Fruit fly (Drosophila melanogaster) whole organism, embryonic: ENCODE data around the gene vsg.

ENCODE experiments used
- Ada2b ChIP-seq: fragments of 200-800 bp; sonication (Bioruptor generic); IDR thresholded peaks from 2 replicates; pipeline ENCODE4 v1.3.6; 2022; ENCODE audit warnings: missing biosample characterization, missing genetic modification characterization
- Aef1 ChIP-seq: fragments of 200-800 bp; sonication (Bioruptor generic); IDR thresholded peaks from 3 replicates; pipeline ENCODE4 v1.3.6; 2022; ENCODE audit warnings: missing biosample characterization, missing genetic modification characterization
- CG10209 ChIP-seq: fragments of 200-800 bp; sonication (Bioruptor generic); optimal IDR thresholded peaks from 3 replicates; lab custom pipeline; 2017; ENCODE audit warnings: missing biosample characterization, mild to moderate bottlenecking, missing genetic modification characterization, missing genetic modification reagents
- CG10267 ChIP-seq: fragments of 200-800 bp; sonication (Bioruptor generic); optimal IDR thresholded peaks from 2 replicates; lab custom pipeline; 2018; ENCODE audit warnings: missing biosample characterization, mild to moderate bottlenecking, missing genetic modification characterization, moderate library complexity
- CG10431 ChIP-seq: fragments of 200-800 bp; sonication (Bioruptor generic); optimal IDR thresholded peaks from 3 replicates; lab custom pipeline; 2018; ENCODE audit warnings: missing biosample characterization, mild to moderate bottlenecking, missing genetic modification characterization
- CG10654 ChIP-seq: fragments of 200-800 bp; sonication (Bioruptor generic); optimal IDR thresholded peaks from 2 replicates; lab custom pipeline; 2016; ENCODE audit warnings: missing biosample characterization, missing genetic modification characterization
- CG10979 ChIP-seq: fragments of 200-800 bp; sonication (Bioruptor generic); optimal IDR thresholded peaks from 2 replicates; lab custom pipeline; 2018; ENCODE audit warnings: missing biosample characterization, mild to moderate bottlenecking, missing genetic modification characterization, moderate library complexity
- CG12071 ChIP-seq: fragments of 200-800 bp; sonication (Bioruptor generic); optimal IDR thresholded peaks from 3 replicates; lab custom pipeline; 2018; ENCODE audit warnings: missing biosample characterization, mild to moderate bottlenecking, missing genetic modification characterization
- CG12744 ChIP-seq: fragments of 200-800 bp; sonication (Bioruptor generic); optimal IDR thresholded peaks from 2 replicates; lab custom pipeline; 2016; ENCODE audit warnings: missing biosample characterization, missing genetic modification characterization
- CG15269 ChIP-seq: fragments of 200-800 bp; sonication (Bioruptor generic); optimal IDR thresholded peaks from 2 replicates; lab custom pipeline; 2018; ENCODE audit warnings: missing biosample characterization, mild to moderate bottlenecking, missing genetic modification characterization, moderate library complexity
- CG1647 ChIP-seq: fragments of 200-800 bp; sonication (Bioruptor generic); optimal IDR thresholded peaks from 3 replicates; lab custom pipeline; 2016; ENCODE audit warnings: missing biosample characterization, missing genetic modification characterization
- CG16779 ChIP-seq: fragments of 200-800 bp; sonication (Bioruptor generic); IDR thresholded peaks from 2 replicates; pipeline ENCODE4 v1.3.6; 2022; ENCODE audit warnings: missing biosample characterization, missing genetic modification characterization
- CG2712 ChIP-seq: fragments of 200-800 bp; optimal IDR thresholded peaks from 3 replicates; lab custom pipeline; 2019; ENCODE audit warnings: missing biosample characterization, mild to moderate bottlenecking, missing genetic modification characterization, moderate library complexity
- CG31224 ChIP-seq: fragments of 200-800 bp; sonication (Bioruptor generic); IDR thresholded peaks from 2 replicates; pipeline ENCODE4 v1.3.6; 2022; ENCODE audit warnings: missing biosample characterization, missing genetic modification characterization
- CG32772 ChIP-seq: fragments of 200-800 bp; sonication (Bioruptor generic); IDR thresholded peaks from 2 replicates; pipeline ENCODE4 v1.3.6; 2022; ENCODE audit warnings: missing biosample characterization, missing genetic modification characterization
- CG34224 ChIP-seq: fragments of 200-800 bp; sonication (Bioruptor generic); IDR thresholded peaks from 3 replicates; pipeline ENCODE4 v1.3.6; 2022; ENCODE audit warnings: missing biosample characterization, missing genetic modification characterization; ENCODE audit not compliant: partially characterized antibody
- CG3838 ChIP-seq: fragments of 200-800 bp; sonication (Bioruptor generic); optimal IDR thresholded peaks from 3 replicates; lab custom pipeline; 2016; ENCODE audit warnings: missing biosample characterization, missing genetic modification characterization
- CG3995 ChIP-seq: fragments of 200-800 bp; sonication (Bioruptor generic); optimal IDR thresholded peaks from 3 replicates; lab custom pipeline; 2016; ENCODE audit warnings: missing biosample characterization, missing genetic modification characterization
- CG4404 ChIP-seq: fragments of 200-800 bp; sonication (Bioruptor generic); IDR thresholded peaks from 2 replicates; pipeline ENCODE4 v1.3.6; 2022; ENCODE audit warnings: missing biosample characterization, missing genetic modification characterization
- CG4424 ChIP-seq: fragments of 200-800 bp; sonication (Bioruptor generic); optimal IDR thresholded peaks from 3 replicates; lab custom pipeline; 2016; ENCODE audit warnings: missing biosample characterization, missing genetic modification characterization
- CG4707 ChIP-seq: fragments of 200-800 bp; sonication (Bioruptor generic); optimal IDR thresholded peaks from 2 replicates; lab custom pipeline; 2018; ENCODE audit warnings: missing biosample characterization, mild to moderate bottlenecking, missing genetic modification characterization, moderate library complexity
- CG6683 ChIP-seq: fragments of 200-800 bp; sonication (Bioruptor generic); optimal IDR thresholded peaks from 2 replicates; lab custom pipeline; 2017; ENCODE audit warnings: missing biosample characterization, mild to moderate bottlenecking, missing genetic modification characterization, missing genetic modification reagents
- CG6689 ChIP-seq: fragments of 200-800 bp; sonication (Bioruptor generic); IDR thresholded peaks from 2 replicates; pipeline ENCODE4 v1.3.6; 2022; ENCODE audit warnings: missing biosample characterization, missing genetic modification characterization
- CG7357 ChIP-seq: fragments of 200-800 bp; sonication (Bioruptor generic); IDR thresholded peaks from 3 replicates; pipeline ENCODE4 v1.3.6; 2022; ENCODE audit warnings: missing biosample characterization, missing genetic modification characterization
- CG7839 ChIP-seq: fragments of 200-800 bp; sonication (Bioruptor generic); optimal IDR thresholded peaks from 3 replicates; lab custom pipeline; 2018; ENCODE audit warnings: missing biosample characterization, mild to moderate bottlenecking, missing genetic modification characterization, moderate library complexity
- CG9932 ChIP-seq: fragments of 200-800 bp; sonication (Bioruptor generic); IDR thresholded peaks from 2 replicates; pipeline ENCODE4 v1.3.6; 2022; ENCODE audit warnings: missing biosample characterization, missing genetic modification characterization
- D19B ChIP-seq: fragments of 200-800 bp; sonication (Bioruptor generic); optimal IDR thresholded peaks from 2 replicates; lab custom pipeline; 2017; ENCODE audit warnings: missing biosample characterization, mild to moderate bottlenecking, missing genetic modification characterization
- Dref ChIP-seq: fragments of 200-800 bp; sonication (Bioruptor generic); IDR thresholded peaks from 2 replicates; pipeline ENCODE4 v1.3.6; 2022; ENCODE audit warnings: missing biosample characterization, missing genetic modification characterization
- Elba2 ChIP-seq: fragments of 200-800 bp; sonication (Bioruptor generic); optimal IDR thresholded peaks from 3 replicates; lab custom pipeline; 2016; ENCODE audit warnings: missing biosample characterization, missing genetic modification characterization
- Gsc ChIP-seq: fragments of 200-800 bp; sonication (Bioruptor generic); IDR thresholded peaks from 2 replicates; pipeline ENCODE4 v1.3.6; 2022; ENCODE audit warnings: missing biosample characterization, missing genetic modification characterization
- HHEX ChIP-seq: fragments of 200-800 bp; sonication (Bioruptor generic); optimal IDR thresholded peaks from 3 replicates; lab custom pipeline; 2017; ENCODE audit warnings: missing biosample characterization, mild to moderate bottlenecking, missing genetic modification characterization, missing genetic modification reagents
- HLHmδ ChIP-seq: fragments of 200-800 bp; sonication (Bioruptor generic); optimal IDR thresholded peaks from 2 replicates; lab custom pipeline; 2018; ENCODE audit warnings: missing biosample characterization, mild to moderate bottlenecking, missing genetic modification characterization, moderate library complexity
- Hand ChIP-seq: fragments of 200-800 bp; sonication (Bioruptor generic); optimal IDR thresholded peaks from 2 replicates; lab custom pipeline; 2017; ENCODE audit warnings: mild to moderate bottlenecking, missing biosample characterization, missing genetic modification reagents, missing genetic modification characterization
- Ravus ChIP-seq: fragments of 200-800 bp; sonication (Bioruptor generic); IDR thresholded peaks from 2 replicates; pipeline ENCODE4 v1.3.6; 2022; ENCODE audit warnings: missing biosample characterization, missing genetic modification characterization
- Side ChIP-seq: fragments of 200-800 bp; sonication (Bioruptor generic); optimal IDR thresholded peaks from 2 replicates; lab custom pipeline; 2016; ENCODE audit warnings: missing biosample characterization, missing genetic modification characterization
- Six4 ChIP-seq: fragments of 200-800 bp; sonication (Bioruptor generic); optimal IDR thresholded peaks from 2 replicates; lab custom pipeline; 2016; ENCODE audit warnings: missing biosample characterization, missing genetic modification characterization
- ara ChIP-seq: fragments of 200-800 bp; sonication (Bioruptor generic); IDR thresholded peaks from 2 replicates; pipeline ENCODE4 v1.3.6; 2022; ENCODE audit warnings: missing biosample characterization, missing genetic modification characterization
- chinmo ChIP-seq: fragments of 200-800 bp; sonication (Bioruptor generic); IDR thresholded peaks from 4 replicates; pipeline ENCODE4 v1.3.6; 2022; ENCODE audit warnings: missing biosample characterization, missing genetic modification characterization; ENCODE audit not compliant: partially characterized antibody
- ci ChIP-seq: fragments of 200-800 bp; sonication (Bioruptor generic); IDR thresholded peaks from 3 replicates; pipeline ENCODE4 v1.3.6; 2022; ENCODE audit warnings: missing biosample characterization, missing genetic modification characterization
- crc ChIP-seq: fragments of 200-800 bp; sonication (Bioruptor generic); optimal IDR thresholded peaks from 2 replicates; lab custom pipeline; 2016; ENCODE audit warnings: missing biosample characterization, missing genetic modification characterization
- dysf ChIP-seq: fragments of 200-800 bp; sonication (Bioruptor generic); IDR thresholded peaks from 3 replicates; pipeline ENCODE4 v1.3.6; 2022; ENCODE audit warnings: missing biosample characterization, missing genetic modification characterization
- fru ChIP-seq: fragments of >200 bp; optimal IDR thresholded peaks from 2 replicates; lab custom pipeline; 2017
- gfzf ChIP-seq: fragments of 200-800 bp; sonication (Bioruptor generic); optimal IDR thresholded peaks from 2 replicates; lab custom pipeline; 2016; ENCODE audit warnings: missing biosample characterization, mild to moderate bottlenecking, missing genetic modification characterization, moderate library complexity
- jumu ChIP-seq: fragments of 200-800 bp; sonication (Bioruptor generic); optimal IDR thresholded peaks from 3 replicates; lab custom pipeline; 2016; ENCODE audit warnings: missing biosample characterization, missing genetic modification characterization
- lmd ChIP-seq: fragments of 200-800 bp; sonication (Bioruptor generic); IDR thresholded peaks from 2 replicates; pipeline ENCODE4 v1.3.6; 2022; ENCODE audit warnings: missing biosample characterization, missing genetic modification characterization
- onecut ChIP-seq: fragments of 200-800 bp; sonication (Bioruptor generic); IDR thresholded peaks from 2 replicates; pipeline ENCODE4 v1.3.6; 2022; ENCODE audit warnings: missing biosample characterization, missing genetic modification characterization
- pzg ChIP-seq: fragments of 200-800 bp; sonication (Bioruptor generic); optimal IDR thresholded peaks from 3 replicates; lab custom pipeline; 2018; ENCODE audit warnings: missing biosample characterization, mild to moderate bottlenecking, missing genetic modification characterization, moderate library complexity
- shn ChIP-seq: fragments of 200-800 bp; sonication (Bioruptor generic); optimal IDR thresholded peaks from 3 replicates; lab custom pipeline; 2016; ENCODE audit warnings: missing biosample characterization, missing genetic modification characterization
- sim ChIP-seq: fragments of 200-800 bp; sonication (Bioruptor generic); IDR thresholded peaks from 2 replicates; pipeline ENCODE4 v1.3.6; 2022; ENCODE audit warnings: missing biosample characterization, missing genetic modification characterization
- slou ChIP-seq: fragments of 200-800 bp; sonication (Bioruptor generic); optimal IDR thresholded peaks from 3 replicates; lab custom pipeline; 2016; ENCODE audit warnings: missing biosample characterization, missing genetic modification characterization
- tgo ChIP-seq: fragments of 200-800 bp; sonication (Bioruptor generic); IDR thresholded peaks from 3 replicates; pipeline ENCODE4 v1.3.6; 2022; ENCODE audit warnings: missing biosample characterization, missing genetic modification characterization
- tin ChIP-seq: fragments of 200-800 bp; sonication (Bioruptor generic); optimal IDR thresholded peaks from 3 replicates; lab custom pipeline; 2016; ENCODE audit warnings: missing biosample characterization, missing genetic modification characterization
- tx ChIP-seq: fragments of 200-800 bp; sonication (Bioruptor generic); optimal IDR thresholded peaks from 2 replicates; lab custom pipeline; 2016; ENCODE audit warnings: missing biosample characterization, missing genetic modification characterization

Gene vsg

dm6 chr3L:9726707-9727106, 12.6 kb downstream of the vsg start, which contains the start of gene Naa60 (continued):
- TF ChIP-seq CG10431 (GFP tag; lab: Kevin White, UChicago) (no peak), CG6689 (GFP tag; lab: Robert Waterston, UW) (no peak), Elba2 (GFP tag; lab: Kevin White, UChicago) (peak; percentile 15), HLHmδ (GFP tag; lab: Kevin White, UChicago) (no peak), Ravus (GFP tag; lab: Robert Waterston, UW) (no peak), tin (GFP tag; lab: Kevin White, UChicago) (no peak), CG3995 (GFP tag; lab: Kevin White, UChicago) (peak; percentile 48), CG9932 (GFP tag; lab: Robert Waterston, UW) (peak; percentile 51; the same call in 1 of the 2 replicates), chinmo (GFP tag; lab: Robert Waterston, UW) (peak; percentile 76; the same call in 2 of the 4 replicates), jumu (no peak), Gsc (GFP tag; lab: Robert Waterston, UW) (no peak), tx (GFP tag; lab: Kevin White, UChicago) (no peak), Hand (GFP tag; lab: Kevin White, UChicago) (no peak), sim (GFP tag; lab: Robert Waterston, UW) (no peak), fru (lab: Kevin White, UChicago) (no peak), shn (GFP tag; lab: Kevin White, UChicago) (no peak), CG12744 (GFP tag; lab: Kevin White, UChicago) (no peak), CG15269 (tag; lab: Kevin White, UChicago) (no peak), pzg (GFP tag; lab: Kevin White, UChicago) (peak; percentile 83), CG3838 (GFP tag; lab: Kevin White, UChicago) (no peak), CG4424 (peak; percentile 5), CG32772 (GFP tag; lab: Robert Waterston, UW) (no peak), CG31224 (GFP tag; lab: Robert Waterston, UW) (no peak), CG4707 (GFP tag; lab: Kevin White, UChicago) (no peak), CG10654 (GFP tag; lab: Kevin White, UChicago) (no peak), Aef1 (GFP tag; lab: Robert Waterston, UW) (no peak), CG10209 (GFP tag; lab: Kevin White, UChicago) (no peak), D19B (no peak), CG34224 (GFP tag; lab: Robert Waterston, UW) (peak; percentile 93), CG16779 (GFP tag; lab: Robert Waterston, UW) (no peak), CG7357 (GFP tag; lab: Robert Waterston, UW) (no peak), CG1647 (GFP tag; lab: Kevin White, UChicago) (no peak), ara (GFP tag; lab: Robert Waterston, UW) (no peak), gfzf (peak; percentile 81), CG7839 (tag; lab: Kevin White, UChicago) (no peak), dysf (no peak), CG4404 (GFP tag; lab: Robert Waterston, UW) (no peak), CG6683 (GFP tag; lab: Kevin White, UChicago) (no peak), CG10979 (tag; lab: Kevin White, UChicago) (no peak), CG12071 (GFP tag; lab: Kevin White, UChicago) (no peak), Side (no peak), CG2712 (tag; lab: Kevin White, UChicago) (peak; percentile 61), CG10267 (tag; lab: Kevin White, UChicago) (peak; percentile 47), Six4 (GFP tag; lab: Kevin White, UChicago) (no peak), tgo (GFP tag; lab: Robert Waterston, UW) (no peak), Dref (GFP tag; lab: Robert Waterston, UW) (peak; percentile 73), crc (GFP tag; lab: Kevin White, UChicago) (no peak), ci (GFP tag; lab: Robert Waterston, UW) (no peak), Ada2b (GFP tag; lab: Robert Waterston, UW) (no peak), HHEX (GFP tag; lab: Kevin White, UChicago) (no peak), onecut (GFP tag; lab: Robert Waterston, UW) (no peak), slou (GFP tag; lab: Kevin White, UChicago) (no peak), lmd (no peak)
